Fruit fly (Drosophila melanogaster) whole organism, embryonic: Measurements from ENCODE around the gene Mdh2.

Experiments used
- CG11093 ChIP-seq: fragments of 200-800 bp; sonication (Bioruptor generic); IDR thresholded peaks from 3 replicates; pipeline ENCODE4 v1.3.6; 2022; ENCODE audit warnings: missing biosample characterization, missing genetic modification characterization
- CG11247 ChIP-seq: fragments of 200-800 bp; sonication (Bioruptor generic); IDR thresholded peaks from 2 replicates; pipeline ENCODE4 v1.3.6; 2022; ENCODE audit warnings: missing biosample characterization, missing genetic modification characterization
- CG11696 ChIP-seq: fragments of 200-800 bp; sonication (Bioruptor generic); IDR thresholded peaks from 2 replicates; pipeline ENCODE4 v1.3.6; 2022; ENCODE audit warnings: missing biosample characterization, missing genetic modification characterization
- CG12942 ChIP-seq: fragments of 200-800 bp; sonication (Bioruptor generic); optimal IDR thresholded peaks from 3 replicates; lab custom pipeline; 2016; ENCODE audit warnings: missing biosample characterization, missing genetic modification characterization
- CG13123 ChIP-seq: fragments of 200-800 bp; sonication (Bioruptor generic); optimal IDR thresholded peaks from 2 replicates; lab custom pipeline; 2016; ENCODE audit warnings: missing biosample characterization, missing genetic modification characterization
- CG14860 ChIP-seq: fragments of 200-800 bp; sonication (Bioruptor generic); IDR thresholded peaks from 3 replicates; pipeline ENCODE4 v1.3.6; 2022; ENCODE audit warnings: missing biosample characterization, missing genetic modification characterization; ENCODE audit not compliant: partially characterized antibody
- CG15479 ChIP-seq: fragments of 200-800 bp; sonication (Bioruptor generic); optimal IDR thresholded peaks from 3 replicates; lab custom pipeline; 2019; ENCODE audit warnings: missing biosample characterization, mild to moderate bottlenecking, missing genetic modification characterization, moderate library complexity
- CG17328 ChIP-seq: fragments of 200-800 bp; sonication (Bioruptor generic); IDR thresholded peaks from 2 replicates; pipeline ENCODE4 v1.3.6; 2022; ENCODE audit warnings: missing biosample characterization, missing genetic modification characterization
- CG2875 ChIP-seq: fragments of 200-800 bp; sonication (Bioruptor generic); optimal IDR thresholded peaks from 2 replicates; lab custom pipeline; 2017; ENCODE audit warnings: missing biosample characterization, mild to moderate bottlenecking, missing genetic modification characterization, missing genetic modification reagents
- CG3163 ChIP-seq: fragments of 200-800 bp; sonication (Bioruptor generic); optimal IDR thresholded peaks from 3 replicates; lab custom pipeline; 2016; ENCODE audit warnings: missing biosample characterization, missing genetic modification characterization
- CG6683 ChIP-seq: fragments of 200-800 bp; sonication (Bioruptor generic); optimal IDR thresholded peaks from 2 replicates; lab custom pipeline; 2017; ENCODE audit warnings: missing biosample characterization, mild to moderate bottlenecking, missing genetic modification characterization, missing genetic modification reagents
- CG6791 ChIP-seq: fragments of 200-800 bp; sonication (Bioruptor generic); IDR thresholded peaks from 3 replicates; pipeline ENCODE4 v1.3.6; 2022; ENCODE audit warnings: missing biosample characterization, missing genetic modification characterization; ENCODE audit not compliant: partially characterized antibody
- CG7556 ChIP-seq: fragments of 200-800 bp; sonication (Bioruptor generic); optimal IDR thresholded peaks from 2 replicates; lab custom pipeline; 2017; ENCODE audit warnings: missing biosample characterization, mild to moderate bottlenecking, missing genetic modification characterization
- CG7963 ChIP-seq: fragments of 200-800 bp; sonication (Bioruptor generic); IDR thresholded peaks from 3 replicates; pipeline ENCODE4 v1.3.6; 2022; ENCODE audit warnings: missing biosample characterization, missing genetic modification characterization; ENCODE audit not compliant: partially characterized antibody
- CG8281 ChIP-seq: fragments of 200-800 bp; sonication (Bioruptor generic); optimal IDR thresholded peaks from 2 replicates; lab custom pipeline; 2018; ENCODE audit warnings: missing biosample characterization, mild to moderate bottlenecking, missing genetic modification characterization, moderate library complexity
- Dip3 ChIP-seq: fragments of 200-800 bp; sonication (Bioruptor generic); optimal IDR thresholded peaks from 3 replicates; lab custom pipeline; 2016; ENCODE audit warnings: missing biosample characterization, missing genetic modification characterization
- E2f1 ChIP-seq: fragments of 200-800 bp; sonication (Bioruptor generic); IDR thresholded peaks from 2 replicates; pipeline ENCODE4 v1.3.6; 2022; ENCODE audit warnings: missing biosample characterization, missing genetic modification characterization
- Ets65A ChIP-seq: fragments of 200-800 bp; sonication (Bioruptor generic); peaks from one replicate; lab custom pipeline; 2016; ENCODE audit warnings: missing biosample characterization, missing genetic modification characterization
- Fer3 ChIP-seq: fragments of 200-800 bp; sonication (Bioruptor generic); optimal IDR thresholded peaks from 2 replicates; lab custom pipeline; 2018; ENCODE audit warnings: missing biosample characterization, mild to moderate bottlenecking, missing genetic modification characterization, moderate library complexity
- HLH54F ChIP-seq: fragments of 200-800 bp; sonication (Bioruptor generic); optimal IDR thresholded peaks from 3 replicates; lab custom pipeline; 2016; ENCODE audit warnings: missing biosample characterization, missing genetic modification characterization
- HLHmδ ChIP-seq: fragments of 200-800 bp; sonication (Bioruptor generic); optimal IDR thresholded peaks from 2 replicates; lab custom pipeline; 2018; ENCODE audit warnings: missing biosample characterization, mild to moderate bottlenecking, missing genetic modification characterization, moderate library complexity
- MTF-1 ChIP-seq: fragments of 200-800 bp; sonication (Bioruptor generic); optimal IDR thresholded peaks from 2 replicates; lab custom pipeline; 2018; ENCODE audit warnings: missing biosample characterization, mild to moderate bottlenecking, missing genetic modification characterization, borderline replicate concordance
- Meics ChIP-seq: fragments of 200-800 bp; sonication (Bioruptor generic); optimal IDR thresholded peaks from 2 replicates; lab custom pipeline; 2017; ENCODE audit warnings: missing biosample characterization, mild to moderate bottlenecking, missing genetic modification characterization
- Mrtf ChIP-seq: fragments of 200-800 bp; sonication (Bioruptor generic); IDR thresholded peaks from 3 replicates; pipeline ENCODE4 v1.3.6; 2022; ENCODE audit warnings: missing biosample characterization, missing genetic modification characterization
- Nf-YC ChIP-seq: fragments of 200-800 bp; optimal IDR thresholded peaks from 3 replicates; lab custom pipeline; 2019; ENCODE audit warnings: missing biosample characterization, mild to moderate bottlenecking, missing genetic modification characterization, moderate library complexity
- Oli ChIP-seq: fragments of 200-800 bp; sonication (Bioruptor generic); optimal IDR thresholded peaks from 2 replicates; lab custom pipeline; 2018; ENCODE audit warnings: missing biosample characterization, mild to moderate bottlenecking, missing genetic modification characterization, moderate library complexity
- YL-1 ChIP-seq: fragments of 200-800 bp; sonication (Bioruptor generic); optimal IDR thresholded peaks from 3 replicates; lab custom pipeline; 2017; ENCODE audit warnings: missing biosample characterization, mild to moderate bottlenecking, missing genetic modification characterization
- abd-A ChIP-seq: fragments of 200-800 bp; sonication (Bioruptor generic); optimal IDR thresholded peaks from 3 replicates; lab custom pipeline; 2019; ENCODE audit warnings: missing biosample characterization, mild to moderate bottlenecking, missing genetic modification characterization, moderate library complexity
- ash1 ChIP-seq: fragments of 200-800 bp; sonication (Bioruptor generic); optimal IDR thresholded peaks from 2 replicates; lab custom pipeline; 2018; ENCODE audit warnings: missing biosample characterization, mild to moderate bottlenecking, missing genetic modification characterization
- ato ChIP-seq: fragments of 200-800 bp; sonication (Bioruptor generic); IDR thresholded peaks from 2 replicates; pipeline ENCODE4 v1.3.6; 2022; ENCODE audit warnings: missing biosample characterization, missing genetic modification characterization; ENCODE audit not compliant: partially characterized antibody
- bigmax ChIP-seq: fragments of 200-800 bp; sonication (Bioruptor generic); optimal IDR thresholded peaks from 2 replicates; lab custom pipeline; 2018; ENCODE audit warnings: missing biosample characterization, mild to moderate bottlenecking, missing genetic modification characterization
- bowl ChIP-seq: fragments of 200-800 bp; sonication (Bioruptor generic); IDR thresholded peaks from 2 replicates; pipeline ENCODE4 v1.3.6; 2022; ENCODE audit warnings: missing biosample characterization, missing genetic modification characterization
- ems ChIP-seq: fragments of 200-800 bp; sonication (Bioruptor generic); optimal IDR thresholded peaks from 3 replicates; lab custom pipeline; 2016; ENCODE audit warnings: missing biosample characterization, missing genetic modification characterization
- fd3F ChIP-seq: fragments of 200-800 bp; sonication (Bioruptor generic); optimal IDR thresholded peaks from 2 replicates; lab custom pipeline; 2018; ENCODE audit warnings: missing biosample characterization, mild to moderate bottlenecking, missing genetic modification characterization, moderate library complexity
- fu2 ChIP-seq: fragments of 200-800 bp; sonication (Bioruptor generic); optimal IDR thresholded peaks from 2 replicates; lab custom pipeline; 2016; ENCODE audit warnings: missing biosample characterization, missing genetic modification characterization
- gt ChIP-seq: fragments of 200-800 bp; sonication (Bioruptor generic); IDR thresholded peaks from 2 replicates; pipeline ENCODE4 v1.3.6; 2022; ENCODE audit warnings: missing biosample characterization, missing genetic modification characterization
- kah ChIP-seq: fragments of 200-800 bp; sonication (Bioruptor generic); optimal IDR thresholded peaks from 2 replicates; lab custom pipeline; 2018; ENCODE audit warnings: missing biosample characterization, mild to moderate bottlenecking, missing genetic modification characterization
- kay ChIP-seq: fragments of 200-800 bp; sonication (Bioruptor generic); optimal IDR thresholded peaks from 2 replicates; lab custom pipeline; 2016; ENCODE audit warnings: missing biosample characterization, missing genetic modification characterization
- lola ChIP-seq, 3 experiments: fragments of >200 bp in 2 of 3; fragments of 200-800 bp in 1 of 3; sonication (Bioruptor generic) in 1 of 3; optimal IDR thresholded peaks; 2 replicates each; lab custom pipeline; 2017 to 2019; ENCODE audit warnings: missing biosample characterization in 3 of 3, missing genetic modification characterization in 3 of 3, mild to moderate bottlenecking in 1 of 3, moderate library complexity in 1 of 3
- mam ChIP-seq: fragments of 200-800 bp; sonication (Bioruptor generic); optimal IDR thresholded peaks from 3 replicates; lab custom pipeline; 2016; ENCODE audit warnings: missing biosample characterization, missing genetic modification characterization
- nau ChIP-seq: fragments of 200-800 bp; sonication (Bioruptor generic); optimal IDR thresholded peaks from 3 replicates; lab custom pipeline; 2017; ENCODE audit warnings: missing biosample characterization, mild to moderate bottlenecking, missing genetic modification characterization, missing genetic modification reagents
- psq ChIP-seq: fragments of 200-800 bp; sonication (Bioruptor generic); optimal IDR thresholded peaks from 2 replicates; lab custom pipeline; 2017; ENCODE audit warnings: missing biosample characterization, missing genetic modification characterization
- pzg ChIP-seq: fragments of 200-800 bp; sonication (Bioruptor generic); optimal IDR thresholded peaks from 3 replicates; lab custom pipeline; 2018; ENCODE audit warnings: missing biosample characterization, mild to moderate bottlenecking, missing genetic modification characterization, moderate library complexity
- ranshi ChIP-seq: fragments of 200-800 bp; sonication (Bioruptor generic); IDR thresholded peaks from 2 replicates; pipeline ENCODE4 v1.3.6; 2022; ENCODE audit warnings: missing biosample characterization, missing genetic modification characterization
- salm ChIP-seq: fragments of 200-800 bp; sonication (Bioruptor generic); optimal IDR thresholded peaks from 2 replicates; lab custom pipeline; 2018; ENCODE audit warnings: missing biosample characterization, mild to moderate bottlenecking, missing genetic modification characterization
- seq ChIP-seq: fragments of 200-800 bp; sonication (Bioruptor generic); IDR thresholded peaks from 2 replicates; pipeline ENCODE4 v1.3.6; 2022; ENCODE audit warnings: missing biosample characterization, missing genetic modification characterization
- sr ChIP-seq: fragments of 200-800 bp; sonication (Bioruptor generic); IDR thresholded peaks from 3 replicates; pipeline ENCODE4 v1.3.6; 2022; ENCODE audit warnings: missing biosample characterization, missing genetic modification characterization
- tx ChIP-seq: fragments of 200-800 bp; sonication (Bioruptor generic); optimal IDR thresholded peaks from 2 replicates; lab custom pipeline; 2016; ENCODE audit warnings: missing biosample characterization, missing genetic modification characterization
- zen ChIP-seq: fragments of 200-800 bp; sonication (Bioruptor generic); optimal IDR thresholded peaks from 3 replicates; lab custom pipeline; 2018; ENCODE audit warnings: missing biosample characterization, mild to moderate bottlenecking, missing genetic modification characterization, moderate library complexity
- zfh2 ChIP-seq: fragments of 200-800 bp; sonication (Bioruptor generic); optimal IDR thresholded peaks from 2 replicates; lab custom pipeline; 2016; ENCODE audit warnings: missing biosample characterization, missing genetic modification characterization

Mdh2 gene

dm6 chr3R:18220211-18220749 is 5.9 kb upstream of the Mdh2 start, which contains the start of the genes CG7988 and CG7183 (continued):
- peak; percentile 94 for TF ChIP-seq Dip3 (GFP tag; lab: Kevin White, UChicago)
- peak; percentile 93 for TF ChIP-seq CG11696 (GFP tag; lab: Robert Waterston, UW)
- TF ChIP-seq nau (GFP tag; lab: Kevin White, UChicago): no peak
- peak; percentile 96 for TF ChIP-seq kay (GFP tag; lab: Kevin White, UChicago)
- peak; percentile 97 for TF ChIP-seq CG7556 (GFP tag; lab: Kevin White, UChicago)
- TF ChIP-seq E2f1 (GFP tag; lab: Robert Waterston, UW): peak; percentile 99
- peak; percentile 97 for TF ChIP-seq CG13123
- TF ChIP-seq Nf-YC (tag; lab: Kevin White, UChicago): peak; percentile 88
- TF ChIP-seq CG17328: peak; percentile 99
- peak; percentile 84 for TF ChIP-seq MTF-1 (GFP tag; lab: Kevin White, UChicago)
- peak; percentile 97 for TF ChIP-seq Mrtf (GFP tag; lab: Robert Waterston, UW)
- TF ChIP-seq abd-A (tag; lab: Kevin White, UChicago): no peak
- TF ChIP-seq CG11093: peak; percentile 98
- peak; percentile 98 for TF ChIP-seq zen (tag; lab: Kevin White, UChicago)
- TF ChIP-seq Fer3 (tag; lab: Kevin White, UChicago): peak; percentile 98
- peak; percentile 87 for TF ChIP-seq CG8281 (tag; lab: Kevin White, UChicago)
- TF ChIP-seq fd3F: peak; percentile 98
- TF ChIP-seq zfh2: peak; percentile 91
- TF ChIP-seq CG6683 (GFP tag; lab: Kevin White, UChicago): peak; percentile 85
- peak; percentile 91 for TF ChIP-seq bowl (GFP tag; lab: Robert Waterston, UW)
- no peak for TF ChIP-seq ash1 (GFP tag; lab: Kevin White, UChicago)
- peak; percentile 78 for TF ChIP-seq CG3163 (GFP tag; lab: Kevin White, UChicago)
- TF ChIP-seq HLHmδ (GFP tag; lab: Kevin White, UChicago): no peak
- TF ChIP-seq ato (GFP tag; lab: Robert Waterston, UW): no peak
- peak; percentile 95 for TF ChIP-seq Meics
- TF ChIP-seq Ets65A (GFP tag; lab: Kevin White, UChicago): peak; percentile 97
- TF ChIP-seq salm: peak; percentile 97
- TF ChIP-seq gt (GFP tag; lab: Robert Waterston, UW): peak; percentile 94
- peak; percentile 92 for TF ChIP-seq YL-1 (GFP tag; lab: Kevin White, UChicago)
- peak; percentile 93 for TF ChIP-seq ems (GFP tag; lab: Kevin White, UChicago)
- peak; percentile 92 for TF ChIP-seq fu2 (GFP tag; lab: Kevin White, UChicago)
- TF ChIP-seq ranshi (GFP tag; lab: Robert Waterston, UW): peak; percentile 99
- TF ChIP-seq CG12942 (GFP tag; lab: Kevin White, UChicago): peak; percentile 97
- peak; percentile 98 for TF ChIP-seq Oli (tag; lab: Kevin White, UChicago)
- peak; percentile 74; the same call in 2 of the 3 replicates for TF ChIP-seq sr (GFP tag; lab: Robert Waterston, UW)
- TF ChIP-seq lola (GFP tag; optimal IDR thresholded peaks at IDR 0.05; lab: Kevin White, UChicago): peak in 1 of 3 experiments; percentile 99
- peak; percentile 41 for TF ChIP-seq pzg (GFP tag; lab: Kevin White, UChicago)
- no peak for TF ChIP-seq CG6791
- TF ChIP-seq kah (GFP tag; lab: Kevin White, UChicago): peak; percentile 88
- TF ChIP-seq CG14860 (GFP tag; lab: Robert Waterston, UW): no peak
- TF ChIP-seq CG2875: peak; percentile 93
- TF ChIP-seq CG7963 (GFP tag; lab: Robert Waterston, UW): no peak
- TF ChIP-seq mam (GFP tag; lab: Kevin White, UChicago): peak; percentile 96
- TF ChIP-seq HLH54F: peak; percentile 94
- TF ChIP-seq psq (GFP tag; lab: Kevin White, UChicago): peak; percentile 92
- TF ChIP-seq tx: peak; percentile 93
- peak; percentile 79 for TF ChIP-seq CG15479 (GFP tag; lab: Kevin White, UChicago)
- peak; percentile 98 for TF ChIP-seq CG11247 (GFP tag; lab: Robert Waterston, UW)
- peak; percentile 96 for TF ChIP-seq seq (GFP tag; lab: Robert Waterston, UW)
- peak; percentile 29 for TF ChIP-seq bigmax (GFP tag; lab: Kevin White, UChicago)
